Fruit fly (Drosophila melanogaster) whole organism, wandering third instar larva: ENCODE measurements around the gene nenya.

ENCODE experiments used
- Sp1 ChIP-seq: fragments of 200-800 bp; sonication (Bioruptor generic); optimal IDR thresholded peaks from 3 replicates; lab custom pipeline; 2019; ENCODE audit warnings: missing biosample characterization, mild to moderate bottlenecking, missing genetic modification characterization, moderate library complexity
- dsf ChIP-seq: sonication (Bioruptor generic); optimal IDR thresholded peaks from 2 replicates; lab custom pipeline; 2016; ENCODE audit warnings: missing biosample characterization, missing genetic modification characterization, borderline replicate concordance
- h ChIP-seq: fragments of 200-800 bp; sonication (Bioruptor generic); optimal IDR thresholded peaks from 3 replicates; lab custom pipeline; 2016; ENCODE audit warnings: missing biosample characterization, mild to moderate bottlenecking, missing genetic modification characterization
- lola ChIP-seq: fragments of >200 bp; optimal IDR thresholded peaks from 2 replicates; lab custom pipeline; 2017; ENCODE audit warnings: missing biosample characterization, missing genetic modification characterization
- pan ChIP-seq: fragments of >200 bp; optimal IDR thresholded peaks from 2 replicates; lab custom pipeline; 2017

DNA sequence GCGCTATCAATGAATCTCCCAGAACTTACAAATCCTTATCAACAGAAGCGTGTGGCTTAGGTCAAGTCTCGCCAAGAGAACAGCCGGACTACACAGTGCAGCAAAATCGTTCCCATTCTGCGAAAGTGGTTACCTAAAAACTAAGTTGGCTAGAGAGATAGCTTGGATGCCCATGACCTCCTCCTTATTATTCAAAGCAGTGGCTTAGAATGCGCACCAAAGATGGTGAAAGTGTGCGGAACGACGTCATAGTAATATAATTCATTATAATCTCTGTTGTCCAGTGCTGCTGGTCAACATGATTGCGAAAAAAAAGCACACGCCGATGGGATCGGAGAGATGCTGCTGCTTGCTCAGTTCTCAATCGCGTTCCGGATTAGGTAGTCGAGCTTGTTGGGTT lies 26.6 kb upstream of the nenya start, which contains the start of gene Nep7:
- TF ChIP-seq dsf (GFP tag; lab: Kevin White, UChicago), result no peak
- TF ChIP-seq h (GFP tag; lab: Kevin White, UChicago), result no peak
- TF ChIP-seq Sp1, result no peak
- TF ChIP-seq pan, result no peak
- no peak for TF ChIP-seq lola (GFP tag; lab: Kevin White, UChicago)
